Fruit fly (Drosophila melanogaster) whole organism, embryonic: ENCODE data around the gene dmrt11E.

Experiments
- Abd-B ChIP-seq: fragments of 200-800 bp; sonication (Bioruptor generic); optimal IDR thresholded peaks from 2 replicates; lab custom pipeline; 2018; ENCODE audit warnings: missing biosample characterization, mild to moderate bottlenecking, missing genetic modification characterization, moderate library complexity
- CG11247 ChIP-seq: fragments of 200-800 bp; sonication (Bioruptor generic); IDR thresholded peaks from 2 replicates; pipeline ENCODE4 v1.3.6; 2022; ENCODE audit warnings: missing biosample characterization, missing genetic modification characterization
- CG14667 ChIP-seq: fragments of 200-800 bp; sonication (Bioruptor generic); IDR thresholded peaks from 2 replicates; pipeline ENCODE4 v1.3.6; 2022; ENCODE audit warnings: missing biosample characterization, missing genetic modification characterization
- CG15696 ChIP-seq: fragments of 200-800 bp; sonication (Bioruptor generic); optimal IDR thresholded peaks from 2 replicates; lab custom pipeline; 2019; ENCODE audit warnings: missing biosample characterization, mild to moderate bottlenecking, missing genetic modification characterization, moderate library complexity
- CG1602 ChIP-seq: fragments of 200-800 bp; sonication (Bioruptor generic); optimal IDR thresholded peaks from 3 replicates; lab custom pipeline; 2016; ENCODE audit warnings: missing biosample characterization, missing genetic modification characterization
- CG16779 ChIP-seq: fragments of 200-800 bp; sonication (Bioruptor generic); IDR thresholded peaks from 2 replicates; pipeline ENCODE4 v1.3.6; 2022; ENCODE audit warnings: missing biosample characterization, missing genetic modification characterization
- CG17186 ChIP-seq: fragments of 200-800 bp; sonication (Bioruptor generic); optimal IDR thresholded peaks from 3 replicates; lab custom pipeline; 2017; ENCODE audit warnings: missing biosample characterization, missing genetic modification reagents, missing genetic modification characterization
- CG18011 ChIP-seq: fragments of 200-800 bp; sonication (Bioruptor generic); optimal IDR thresholded peaks from 2 replicates; lab custom pipeline; 2017; ENCODE audit warnings: missing biosample characterization, missing genetic modification characterization, mild to moderate bottlenecking, moderate library complexity, missing genotype
- CG2678 ChIP-seq: fragments of 200-800 bp; sonication (Bioruptor generic); optimal IDR thresholded peaks from 3 replicates; lab custom pipeline; 2019; ENCODE audit warnings: missing biosample characterization, mild to moderate bottlenecking, missing genetic modification characterization, moderate library complexity
- CG2712 ChIP-seq: fragments of 200-800 bp; optimal IDR thresholded peaks from 3 replicates; lab custom pipeline; 2019; ENCODE audit warnings: missing biosample characterization, mild to moderate bottlenecking, missing genetic modification characterization, moderate library complexity
- CG2875 ChIP-seq: fragments of 200-800 bp; sonication (Bioruptor generic); optimal IDR thresholded peaks from 2 replicates; lab custom pipeline; 2017; ENCODE audit warnings: missing biosample characterization, mild to moderate bottlenecking, missing genetic modification characterization, missing genetic modification reagents
- CG30431 ChIP-seq: fragments of 200-800 bp; sonication (Bioruptor generic); optimal IDR thresholded peaks from 2 replicates; lab custom pipeline; 2017; ENCODE audit warnings: missing biosample characterization, missing genetic modification characterization
- CG32767 ChIP-seq: fragments of 200-800 bp; sonication (Bioruptor generic); IDR thresholded peaks from 2 replicates; pipeline ENCODE4 v1.3.6; 2022; ENCODE audit warnings: missing biosample characterization, missing genetic modification characterization
- CG32772 ChIP-seq: fragments of 200-800 bp; sonication (Bioruptor generic); IDR thresholded peaks from 2 replicates; pipeline ENCODE4 v1.3.6; 2022; ENCODE audit warnings: missing biosample characterization, missing genetic modification characterization
- CG3281 ChIP-seq: fragments of 200-800 bp; sonication (Bioruptor generic); optimal IDR thresholded peaks from 3 replicates; lab custom pipeline; 2017; ENCODE audit warnings: missing biosample characterization, mild to moderate bottlenecking, missing genetic modification characterization
- CG4820 ChIP-seq: fragments of 200-800 bp; sonication (Bioruptor generic); optimal IDR thresholded peaks from 3 replicates; lab custom pipeline; 2016; ENCODE audit warnings: missing biosample characterization, missing genetic modification characterization
- CG6175 ChIP-seq: fragments of 200-800 bp; sonication (Bioruptor generic); IDR thresholded peaks from 3 replicates; pipeline ENCODE4 v1.3.6; 2022; ENCODE audit warnings: missing biosample characterization, missing genetic modification characterization
- CG6654 ChIP-seq: fragments of 200-800 bp; sonication (Bioruptor generic); optimal IDR thresholded peaks from 2 replicates; lab custom pipeline; 2017; ENCODE audit warnings: missing biosample characterization, mild to moderate bottlenecking, missing genetic modification characterization
- CG7372 ChIP-seq: fragments of 200-800 bp; sonication (Bioruptor generic); IDR thresholded peaks from 2 replicates; pipeline ENCODE4 v1.3.6; 2022; ENCODE audit warnings: missing biosample characterization, missing genetic modification characterization
- CG7556 ChIP-seq: fragments of 200-800 bp; sonication (Bioruptor generic); optimal IDR thresholded peaks from 2 replicates; lab custom pipeline; 2017; ENCODE audit warnings: missing biosample characterization, mild to moderate bottlenecking, missing genetic modification characterization
- CG7786 ChIP-seq: fragments of 200-800 bp; sonication (Bioruptor generic); optimal IDR thresholded peaks from 2 replicates; lab custom pipeline; 2016; ENCODE audit warnings: missing biosample characterization, missing genetic modification characterization
- CG7963 ChIP-seq: fragments of 200-800 bp; sonication (Bioruptor generic); IDR thresholded peaks from 3 replicates; pipeline ENCODE4 v1.3.6; 2022; ENCODE audit warnings: missing biosample characterization, missing genetic modification characterization; ENCODE audit not compliant: partially characterized antibody
- CG9932 ChIP-seq: fragments of 200-800 bp; sonication (Bioruptor generic); IDR thresholded peaks from 2 replicates; pipeline ENCODE4 v1.3.6; 2022; ENCODE audit warnings: missing biosample characterization, missing genetic modification characterization
- Dad ChIP-seq: fragments of 200-800 bp; sonication (Bioruptor generic); optimal IDR thresholded peaks from 3 replicates; lab custom pipeline; 2016; ENCODE audit warnings: missing biosample characterization, missing genetic modification characterization
- Dbx ChIP-seq: fragments of 200-800 bp; sonication (Bioruptor generic); IDR thresholded peaks from 3 replicates; pipeline ENCODE4 v1.3.6; 2022; ENCODE audit warnings: missing biosample characterization, missing genetic modification characterization
- Dfd ChIP-seq, 2 experiments: fragments of >200 bp; optimal IDR thresholded peaks; 2 replicates each; lab custom pipeline; 2017; ENCODE audit warnings: missing biosample characterization in 2 of 2, missing genetic modification characterization in 2 of 2
- Dip2 ChIP-seq: fragments of 200-800 bp; sonication (Bioruptor generic); IDR thresholded peaks from 2 replicates; pipeline ENCODE4 v1.3.6; 2022; ENCODE audit warnings: missing biosample characterization, missing genetic modification characterization
- Lpt ChIP-seq: fragments of >200 bp; optimal IDR thresholded peaks from 2 replicates; lab custom pipeline; 2018; ENCODE audit warnings: missing biosample characterization, missing genetic modification characterization
- Mad ChIP-seq: fragments of 200-800 bp; sonication (Bioruptor generic); optimal IDR thresholded peaks from 2 replicates; lab custom pipeline; 2016; ENCODE audit warnings: missing biosample characterization, missing genetic modification characterization
- Max ChIP-seq: fragments of 200-800 bp; sonication (Bioruptor generic); optimal IDR thresholded peaks from 2 replicates; lab custom pipeline; 2016; ENCODE audit warnings: missing biosample characterization, mild to moderate bottlenecking, missing genetic modification characterization
- NC2α ChIP-seq: fragments of 200-800 bp; sonication (Bioruptor generic); optimal IDR thresholded peaks from 2 replicates; lab custom pipeline; 2016; ENCODE audit warnings: missing biosample characterization, missing genetic modification characterization
- PHDP ChIP-seq: fragments of 200-800 bp; sonication (Bioruptor generic); optimal IDR thresholded peaks from 3 replicates; lab custom pipeline; 2018; ENCODE audit warnings: missing biosample characterization, mild to moderate bottlenecking, missing genetic modification characterization, moderate library complexity
- Sry-β ChIP-seq: fragments of 200-800 bp; sonication (Bioruptor generic); optimal IDR thresholded peaks from 2 replicates; lab custom pipeline; 2018; ENCODE audit warnings: missing biosample characterization, mild to moderate bottlenecking, missing genetic modification characterization, moderate library complexity
- ap ChIP-seq: fragments of 200-800 bp; sonication (Bioruptor generic); IDR thresholded peaks from 2 replicates; pipeline ENCODE4 v1.3.6; 2022; ENCODE audit warnings: missing biosample characterization, missing genetic modification characterization
- bowl ChIP-seq: fragments of 200-800 bp; sonication (Bioruptor generic); IDR thresholded peaks from 2 replicates; pipeline ENCODE4 v1.3.6; 2022; ENCODE audit warnings: missing biosample characterization, missing genetic modification characterization
- cato ChIP-seq: fragments of 200-800 bp; sonication (Bioruptor generic); optimal IDR thresholded peaks from 2 replicates; lab custom pipeline; 2016; ENCODE audit warnings: missing biosample characterization, missing genetic modification characterization, borderline replicate concordance
- chn ChIP-seq: fragments of 200-800 bp; sonication (Bioruptor generic); optimal IDR thresholded peaks from 2 replicates; lab custom pipeline; 2016; ENCODE audit warnings: missing biosample characterization, missing genetic modification characterization
- crol ChIP-seq: fragments of 200-800 bp; sonication (Bioruptor generic); IDR thresholded peaks from 2 replicates; pipeline ENCODE4 v1.3.6; 2022; ENCODE audit warnings: missing biosample characterization, missing genetic modification characterization
- dmrt11E ChIP-seq: fragments of 200-800 bp; sonication (Bioruptor generic); optimal IDR thresholded peaks from 3 replicates; lab custom pipeline; 2018; ENCODE audit warnings: missing biosample characterization, mild to moderate bottlenecking, missing genetic modification characterization, moderate library complexity
- eve ChIP-seq, 2 experiments: fragments of >200 bp; optimal IDR thresholded peaks; 2 replicates each; lab custom pipeline; 2017; ENCODE audit warnings: missing biosample characterization in 2 of 2, missing genetic modification characterization in 2 of 2
- grau ChIP-seq: fragments of 200-800 bp; optimal IDR thresholded peaks from 3 replicates; lab custom pipeline; 2019; ENCODE audit warnings: missing biosample characterization, mild to moderate bottlenecking, missing genetic modification characterization, moderate library complexity
- ham ChIP-seq: fragments of 200-800 bp; sonication (Bioruptor generic); IDR thresholded peaks from 2 replicates; pipeline ENCODE4 v1.3.6; 2022; ENCODE audit warnings: missing biosample characterization, missing genetic modification characterization
- jumu ChIP-seq: fragments of 200-800 bp; sonication (Bioruptor generic); optimal IDR thresholded peaks from 3 replicates; lab custom pipeline; 2016; ENCODE audit warnings: missing biosample characterization, missing genetic modification characterization
- oc ChIP-seq: fragments of 200-800 bp; sonication (Bioruptor generic); optimal IDR thresholded peaks from 2 replicates; lab custom pipeline; 2018; ENCODE audit warnings: missing biosample characterization, mild to moderate bottlenecking, missing genetic modification characterization, moderate library complexity
- salm ChIP-seq: fragments of 200-800 bp; sonication (Bioruptor generic); optimal IDR thresholded peaks from 2 replicates; lab custom pipeline; 2018; ENCODE audit warnings: missing biosample characterization, mild to moderate bottlenecking, missing genetic modification characterization
- seq ChIP-seq: fragments of 200-800 bp; sonication (Bioruptor generic); IDR thresholded peaks from 2 replicates; pipeline ENCODE4 v1.3.6; 2022; ENCODE audit warnings: missing biosample characterization, missing genetic modification characterization
- sisA ChIP-seq: fragments of 200-800 bp; sonication (Bioruptor generic); IDR thresholded peaks from 2 replicates; pipeline ENCODE4 v1.3.6; 2022; ENCODE audit warnings: missing biosample characterization, missing genetic modification characterization
- stc ChIP-seq: fragments of 200-800 bp; sonication (Bioruptor generic); IDR thresholded peaks from 2 replicates; pipeline ENCODE4 v1.3.6; 2022; ENCODE audit warnings: missing biosample characterization, missing genetic modification characterization
- zen ChIP-seq: fragments of 200-800 bp; sonication (Bioruptor generic); optimal IDR thresholded peaks from 3 replicates; lab custom pipeline; 2018; ENCODE audit warnings: missing biosample characterization, mild to moderate bottlenecking, missing genetic modification characterization, moderate library complexity
- zfh2 ChIP-seq: fragments of 200-800 bp; sonication (Bioruptor generic); optimal IDR thresholded peaks from 2 replicates; lab custom pipeline; 2016; ENCODE audit warnings: missing biosample characterization, missing genetic modification characterization

dmrt11E gene

DNA sequence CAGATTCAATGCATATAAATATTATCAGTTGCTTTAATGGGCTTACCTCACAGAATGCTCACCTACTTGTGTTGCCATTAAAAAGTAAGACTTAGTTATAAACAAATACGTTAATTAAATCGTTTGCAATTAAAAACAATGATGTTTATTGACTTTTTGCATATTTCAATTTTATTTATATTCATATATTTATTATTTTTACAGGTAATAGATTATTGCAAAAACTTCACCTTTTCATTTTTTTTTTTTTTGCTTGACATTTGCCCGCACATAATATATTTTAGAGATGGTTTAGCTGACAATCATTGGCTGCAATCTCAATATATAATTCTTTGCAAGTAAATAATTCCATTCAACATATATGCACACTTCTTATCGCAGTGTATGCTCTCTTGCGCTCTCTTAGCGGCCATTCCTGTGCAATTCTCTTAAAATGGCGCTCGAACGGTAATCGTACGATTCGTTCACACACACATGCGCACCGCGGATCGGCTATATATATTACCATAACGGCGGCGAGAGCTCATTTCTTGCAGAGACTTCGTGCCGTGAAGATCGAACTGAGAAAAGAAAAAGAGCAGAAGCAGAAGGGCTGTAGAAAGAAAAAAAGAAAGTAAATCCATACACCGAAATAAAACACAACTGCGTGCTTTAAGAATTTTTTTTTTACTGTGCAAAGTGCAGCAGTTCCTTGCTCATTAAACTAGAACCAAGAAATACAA lies 28.5 kb downstream of the dmrt11E start, which contains the start of gene Bcat (continued):
- no peak for TF ChIP-seq jumu (GFP tag; lab: Kevin White, UChicago)
- no peak for TF ChIP-seq eve (GFP tag; optimal IDR thresholded peaks at IDR 0.05; lab: Kevin White, UChicago)
- TF ChIP-seq oc (tag; lab: Kevin White, UChicago): no peak
- TF ChIP-seq CG16779: no peak
- peak; percentile 91 for TF ChIP-seq CG7556 (GFP tag; lab: Kevin White, UChicago)
- peak; percentile 85 for TF ChIP-seq CG3281 (GFP tag; lab: Kevin White, UChicago)
- peak; percentile 4 for TF ChIP-seq NC2α (GFP tag; lab: Kevin White, UChicago)
- no peak for TF ChIP-seq CG17186 (GFP tag; lab: Kevin White, UChicago)
- TF ChIP-seq CG9932 (GFP tag; lab: Robert Waterston, UW): peak; percentile 64
- TF ChIP-seq CG2712: peak; percentile 60
- TF ChIP-seq CG2678 (tag; lab: Kevin White, UChicago): peak; percentile 90
- TF ChIP-seq CG7963 (GFP tag; lab: Robert Waterston, UW): no peak
- TF ChIP-seq ham: no peak
- TF ChIP-seq sisA (GFP tag; lab: Robert Waterston, UW): peak; percentile 18; the same call in 1 of the 2 replicates
- peak; percentile 42 for TF ChIP-seq Max (GFP tag; lab: Kevin White, UChicago)
- no peak for TF ChIP-seq Dip2 (GFP tag; lab: Robert Waterston, UW)
- TF ChIP-seq CG4820 (GFP tag; lab: Kevin White, UChicago): peak; percentile 36
- TF ChIP-seq Dfd (GFP tag; optimal IDR thresholded peaks at IDR 0.05; lab: Kevin White, UChicago): no peak
- TF ChIP-seq cato: peak; percentile 54
- no peak for TF ChIP-seq dmrt11E (tag; lab: Kevin White, UChicago)
- TF ChIP-seq CG6654 (GFP tag; lab: Kevin White, UChicago): peak; percentile 2
- TF ChIP-seq zfh2 (GFP tag; lab: Kevin White, UChicago): peak; percentile 21
- peak; percentile 78 for TF ChIP-seq grau (tag; lab: Kevin White, UChicago)
- no peak for TF ChIP-seq CG11247 (GFP tag; lab: Robert Waterston, UW)
- peak; percentile 29 for TF ChIP-seq zen (tag; lab: Kevin White, UChicago)
- TF ChIP-seq CG14667: no peak
- TF ChIP-seq CG18011: peak; percentile 32
- no peak for TF ChIP-seq Lpt (GFP tag; lab: Kevin White, UChicago)
- TF ChIP-seq CG32772 (GFP tag; lab: Robert Waterston, UW): peak; percentile 48; the same call in 1 of the 2 replicates
- 0 out of 2 replicates have a peak, but pooled peaks have one; percentile 49 for TF ChIP-seq stc (GFP tag; lab: Robert Waterston, UW)
- TF ChIP-seq CG30431 (GFP tag; lab: Kevin White, UChicago): peak; percentile 41
- no peak; the same call in 1 of the 2 replicates for TF ChIP-seq seq (GFP tag; lab: Robert Waterston, UW)
- no peak for TF ChIP-seq ap
- peak; percentile 53 for TF ChIP-seq CG1602 (GFP tag; lab: Kevin White, UChicago)
- TF ChIP-seq CG7786 (GFP tag; lab: Kevin White, UChicago): peak; percentile 19
- 0 out of 2 replicates have a peak, but pooled peaks have one; percentile 39 for TF ChIP-seq CG32767
- TF ChIP-seq crol (GFP tag; lab: Robert Waterston, UW): no peak
- peak; percentile 13 for TF ChIP-seq chn
- TF ChIP-seq PHDP: peak; percentile 74
- TF ChIP-seq CG15696 (tag; lab: Kevin White, UChicago): no peak
- 0 out of 3 replicates have a peak, but pooled peaks have one; percentile 5 for TF ChIP-seq CG6175 (GFP tag; lab: Robert Waterston, UW)
- peak; percentile 54; the same call in 1 of the 2 replicates for TF ChIP-seq CG7372 (GFP tag; lab: Robert Waterston, UW)
- TF ChIP-seq CG2875 (GFP tag; lab: Kevin White, UChicago): peak; percentile 9
- TF ChIP-seq Dbx (GFP tag; lab: Robert Waterston, UW): peak; percentile 39; the same call in 1 of the 3 replicates
- peak; percentile 38 for TF ChIP-seq salm (tag; lab: Kevin White, UChicago)
- TF ChIP-seq Dad (GFP tag; lab: Kevin White, UChicago): no peak
- peak; percentile 60 for TF ChIP-seq Abd-B (GFP tag; lab: Kevin White, UChicago)
- TF ChIP-seq Mad: no peak
- no peak for TF ChIP-seq Sry-β (GFP tag; lab: Kevin White, UChicago)
- 0 out of 2 replicates have a peak, but pooled peaks have one; percentile 8 for TF ChIP-seq bowl
